Fruit fly (Drosophila melanogaster): Measurements from ENCODE around the gene GlyRS.

Gene GlyRS

dm6 chr3L:15048091-15048490 lies 46.9 kb upstream of the GlyRS start:
- no peak for TF ChIP-seq N (GFP tag; optimal IDR thresholded peaks at IDR 0.05)
- no peak for TF ChIP-seq Sp1 (GFP tag; optimal IDR thresholded peaks at IDR 0.05)
- TF ChIP-seq foxo (GFP tag; optimal IDR thresholded peaks at IDR 0.05) = no peak
- peak; percentile 12 for TF ChIP-seq Myc (optimal IDR thresholded peaks at IDR 0.05)
- no peak for TF ChIP-seq dsf (GFP tag; optimal IDR thresholded peaks at IDR 0.05; ENCODE audit: borderline replicate concordance)
- TF ChIP-seq Mio (GFP tag; optimal IDR thresholded peaks at IDR 0.05) = no peak
- no peak for TF ChIP-seq Dif (GFP tag; optimal IDR thresholded peaks at IDR 0.05; ENCODE audit: partially characterized antibody)
- no peak for TF ChIP-seq tai (GFP tag; optimal IDR thresholded peaks at IDR 0.05)

DNA sequence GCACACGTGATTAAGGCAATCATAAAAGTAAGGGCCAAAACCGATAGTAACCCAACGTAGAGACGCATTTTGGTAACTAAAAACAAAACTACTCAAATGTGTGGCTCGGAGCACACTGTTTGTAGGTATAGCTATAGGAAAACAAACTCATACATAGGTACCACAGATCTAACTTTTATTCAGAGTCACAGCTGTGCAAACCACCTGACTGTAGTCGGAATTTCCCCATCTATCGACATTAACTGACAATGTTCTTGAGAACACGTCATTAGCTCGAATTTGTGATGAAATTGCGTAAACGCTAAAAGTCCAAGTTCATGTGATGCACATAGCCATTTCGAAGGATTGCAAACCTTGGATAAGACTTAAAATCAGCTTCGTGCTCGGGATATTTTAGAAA lies 45.5 kb upstream of the GlyRS start, which contains the start of gene CG43678:
CG43678 (minus strand) TSS at position 101 of the 400 bp plus-strand sequence.
- TF ChIP-seq tai (GFP tag; optimal IDR thresholded peaks at IDR 0.05) (no peak), Hnf4 (GFP tag; optimal IDR thresholded peaks at IDR 0.05) (no peak), sv (GFP tag; optimal IDR thresholded peaks at IDR 0.05) (no peak), Mio (GFP tag; optimal IDR thresholded peaks at IDR 0.05) (no peak), brk (GFP tag; optimal IDR thresholded peaks at IDR 0.05) (no peak), dl (GFP tag; optimal IDR thresholded peaks at IDR 0.05; ENCODE audit: insufficient read depth in 1 of 2, partially characterized antibody in 2 of 2) (no peak), psq (GFP tag; optimal IDR thresholded peaks at IDR 0.05) (no peak), h (GFP tag; optimal IDR thresholded peaks at IDR 0.05) (no peak), HLH106 (tag; optimal IDR thresholded peaks at IDR 0.05) (no peak), Dif (GFP tag; optimal IDR thresholded peaks at IDR 0.05; ENCODE audit: partially characterized antibody) (no peak), CG32264 (GFP tag; optimal IDR thresholded peaks at IDR 0.05) (no peak), Sp1 (GFP tag; optimal IDR thresholded peaks at IDR 0.05) (no peak), jim (GFP tag; optimal IDR thresholded peaks at IDR 0.05) (no peak), fru (GFP tag; optimal IDR thresholded peaks at IDR 0.05) (no peak), lola (GFP tag; optimal IDR thresholded peaks at IDR 0.05) (no peak), usp (GFP tag; optimal IDR thresholded peaks at IDR 0.05) (no peak)

dm6 chr3L:15050109-15050508 lies 44.8 kb upstream of the GlyRS start, which contains the start of gene CG18581:
Gene CG18581 (minus strand): TSS chr3L:15050209.
- TF ChIP-seq Abd-B (GFP tag; optimal IDR thresholded peaks at IDR 0.05) = no peak
- TF ChIP-seq lola (GFP tag; optimal IDR thresholded peaks at IDR 0.05) = no peak
- no peak for TF ChIP-seq CG9705 (GFP tag; optimal IDR thresholded peaks at IDR 0.05)
- no peak for TF ChIP-seq N (GFP tag; optimal IDR thresholded peaks at IDR 0.05)
- TF ChIP-seq jim (GFP tag; optimal IDR thresholded peaks at IDR 0.05) = no peak
- TF ChIP-seq Hr78 (GFP tag; optimal IDR thresholded peaks at IDR 0.05) = no peak
- TF ChIP-seq dmrt93B (GFP tag; optimal IDR thresholded peaks at IDR 0.05) = no peak
- no peak for TF ChIP-seq Vsx2 (GFP tag; optimal IDR thresholded peaks at IDR 0.05; ENCODE audit: partially characterized antibody)
- TF ChIP-seq foxo (GFP tag; optimal IDR thresholded peaks at IDR 0.05) = no peak
- no peak for TF ChIP-seq GATAd (GFP tag; optimal IDR thresholded peaks at IDR 0.05)
- TF ChIP-seq Sp1 (GFP tag; optimal IDR thresholded peaks at IDR 0.05) = no peak
- no peak for TF ChIP-seq CrebA (GFP tag; optimal IDR thresholded peaks at IDR 0.05; ENCODE audit: borderline replicate concordance)
- TF ChIP-seq fru (GFP tag; optimal IDR thresholded peaks at IDR 0.05) = no peak
- TF ChIP-seq woc (GFP tag; optimal IDR thresholded peaks at IDR 0.05) = no peak
- TF ChIP-seq Rel (GFP tag; optimal IDR thresholded peaks at IDR 0.05) = no peak
- TF ChIP-seq Rel (tag; optimal IDR thresholded peaks at IDR 0.05) = no peak

DNA sequence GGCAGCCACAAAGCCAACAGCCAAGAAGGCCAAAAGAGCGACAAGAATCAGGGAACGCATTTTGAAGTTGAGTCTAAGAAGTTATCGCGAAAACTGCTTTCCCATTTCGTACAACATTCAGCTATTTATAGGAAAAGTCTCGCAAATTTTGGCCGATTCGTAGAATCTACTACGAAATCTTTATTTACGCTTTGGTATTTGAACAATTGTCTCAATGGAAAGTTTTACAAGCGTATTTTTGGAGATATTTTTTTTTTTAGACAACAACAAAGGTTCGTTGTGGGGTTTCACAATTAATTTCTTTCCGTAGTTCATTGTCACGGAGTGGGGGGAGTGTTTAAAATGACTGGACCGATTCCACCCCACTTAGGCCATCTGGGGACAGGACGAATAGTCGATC lies 44.2 kb upstream of the GlyRS start, which contains the start of gene CG12310:
CG12310 (minus strand) TSS at position 101 of the 400 bp plus-strand sequence.
- TF ChIP-seq Sp1 (GFP tag; optimal IDR thresholded peaks at IDR 0.05) (no peak), h (GFP tag; optimal IDR thresholded peaks at IDR 0.05) (peak; percentile 21)

dm6 chr3L:15051325-15051724 lies 43.6 kb upstream of the GlyRS start, which contains the start of gene CG43679:
Gene CG43679 (minus strand): TSS chr3L:15051425.
- TF ChIP-seq CG32264 (GFP tag; optimal IDR thresholded peaks at IDR 0.05) (no peak), tai (GFP tag; optimal IDR thresholded peaks at IDR 0.05) (no peak), CrebA (GFP tag; optimal IDR thresholded peaks at IDR 0.05; ENCODE audit: borderline replicate concordance) (no peak), Vsx2 (GFP tag; optimal IDR thresholded peaks at IDR 0.05; ENCODE audit: partially characterized antibody) (no peak), Jra (GFP tag; optimal IDR thresholded peaks at IDR 0.05) (no peak)

Measured in whole organism, wandering third instar larva.